Worm (Caenorhabditis elegans) whole organism, young adult: ENCODE results near the gene ZK6.6.

Experiments
- hmg-20 ChIP-seq: fragments of 200-800 bp; sonication (Bioruptor generic); IDR thresholded peaks from 2 replicates; pipeline ENCODE4 v1.3.6; 2022; ENCODE audit warnings: missing genetic modification reagents, missing genetic modification characterization, missing compliant biosample characterization
- nhr-90 ChIP-seq: sonication (generic microtip); optimal IDR thresholded peaks from 2 replicates; lab custom pipeline; 2016; ENCODE audit warnings: missing genotype, mild to moderate bottlenecking, missing genetic modification characterization, missing compliant biosample characterization

ce11 chrV:440923-441322 lies 52.4 kb downstream of the ZK6.6 start, which contains the start of gene B0554.7:
- TF ChIP-seq nhr-90 (tag; lab: Kevin White, UChicago) (no peak), hmg-20 (GFP tag; lab: Robert Waterston, UW) (no peak)
